Fruit fly (Drosophila melanogaster): Measurements from ENCODE around the gene CG33920.

Gene CG33920

DNA sequence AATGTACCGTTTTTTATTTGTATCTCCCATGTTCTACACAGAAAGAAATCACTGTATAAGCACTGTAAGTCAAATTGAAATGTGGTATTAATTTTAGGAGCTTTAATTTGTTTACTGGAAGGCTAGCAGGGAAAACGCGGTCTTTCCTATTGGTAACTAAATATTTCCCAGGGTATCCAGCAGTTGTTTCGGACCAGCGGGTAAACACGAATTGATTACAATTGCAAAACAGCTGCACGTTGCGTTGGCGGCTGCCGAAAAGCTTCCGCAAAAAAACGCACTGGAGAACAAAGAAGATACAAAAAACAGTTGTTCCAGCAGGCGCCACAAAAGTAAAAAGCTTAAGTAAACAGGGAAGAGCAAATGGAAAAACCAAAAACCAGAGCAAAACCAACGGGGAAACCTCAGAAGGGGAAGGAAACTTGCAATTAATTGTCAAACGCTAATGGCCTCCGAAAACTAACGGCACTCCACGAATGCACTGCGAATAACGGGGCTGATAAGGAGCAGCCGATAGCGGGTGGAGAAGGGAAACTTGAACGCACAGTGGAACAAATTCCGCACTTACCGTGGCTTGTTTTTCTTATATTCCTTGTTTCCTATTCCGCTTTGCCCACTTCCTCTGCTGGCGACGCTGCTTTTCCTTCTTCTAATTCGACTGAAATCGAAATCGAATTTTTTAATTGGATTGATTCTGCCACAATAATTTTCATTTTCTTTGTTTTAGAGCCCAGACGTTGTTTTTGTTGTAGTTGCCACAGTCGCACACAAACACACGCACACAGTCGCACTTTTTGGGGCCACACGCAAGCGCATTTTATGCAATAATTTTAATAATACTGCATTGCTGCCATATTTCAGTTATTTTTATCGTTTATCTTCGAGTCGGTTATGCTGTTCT is 15.2 kb upstream of the CG33920 start (continued):
- TF ChIP-seq tin (GFP tag; optimal IDR thresholded peaks at IDR 0.05), result peak; percentile 26
- TF ChIP-seq lab (GFP tag; optimal IDR thresholded peaks at IDR 0.05), result peak; percentile 42
- peak; percentile 16 for TF ChIP-seq jing (GFP tag; optimal IDR thresholded peaks at IDR 0.05)
- no peak for TF ChIP-seq D (optimal IDR thresholded peaks at IDR 0.05)
- no peak for TF ChIP-seq D (GFP tag; optimal IDR thresholded peaks at IDR 0.05)
- TF ChIP-seq CG2129 (GFP tag; IDR thresholded peaks at IDR 0.05; ENCODE audit: partially characterized antibody), result no peak
- no peak for TF ChIP-seq CG16813 (GFP tag; IDR thresholded peaks at IDR 0.05; ENCODE audit: partially characterized antibody)
- peak; percentile 64 for TF ChIP-seq unpg (GFP tag; optimal IDR thresholded peaks at IDR 0.05)
- TF ChIP-seq CG42726 (GFP tag; IDR thresholded peaks at IDR 0.05; ENCODE audit: partially characterized antibody), result no peak
- TF ChIP-seq NK7.1 (GFP tag; optimal IDR thresholded peaks at IDR 0.05), result no peak
- no peak for TF ChIP-seq Asciz (GFP tag; optimal IDR thresholded peaks at IDR 0.05)
- TF ChIP-seq CG15514 (GFP tag; optimal IDR thresholded peaks at IDR 0.05), result peak; percentile 10
- TF ChIP-seq CG2199 (GFP tag; IDR thresholded peaks at IDR 0.05), result no peak
- TF ChIP-seq CG14441 (GFP tag; IDR thresholded peaks at IDR 0.05), result peak; percentile 37; the same call in 1 of the 2 replicates
- no peak for TF ChIP-seq vnd (GFP tag; IDR thresholded peaks at IDR 0.05; ENCODE audit: partially characterized antibody)
- TF ChIP-seq CG7556 (GFP tag; optimal IDR thresholded peaks at IDR 0.05), result peak; percentile 9
- no peak for TF ChIP-seq CG13624 (GFP tag; optimal IDR thresholded peaks at IDR 0.05)
- peak; percentile 36 for TF ChIP-seq eyg (GFP tag; optimal IDR thresholded peaks at IDR 0.05)
- no peak for TF ChIP-seq CG34224 (GFP tag; IDR thresholded peaks at IDR 0.05; ENCODE audit: partially characterized antibody)
- TF ChIP-seq CG14014 (GFP tag; IDR thresholded peaks at IDR 0.05), result peak; percentile 45; the same call in 1 of the 2 replicates
- TF ChIP-seq Ptx1 (GFP tag; IDR thresholded peaks at IDR 0.05), result peak; percentile 49; the same call in 1 of the 2 replicates
- peak; percentile 32 for TF ChIP-seq disco-r (GFP tag; optimal IDR thresholded peaks at IDR 0.05)
- TF ChIP-seq CG17328 (GFP tag; IDR thresholded peaks at IDR 0.05), result peak; percentile 49
- TF ChIP-seq gro (GFP tag; optimal IDR thresholded peaks at IDR 0.05), result no peak
- no peak for TF ChIP-seq sna (GFP tag; IDR thresholded peaks at IDR 0.05; ENCODE audit: partially characterized antibody)
- no peak for TF ChIP-seq pros (GFP tag; optimal IDR thresholded peaks at IDR 0.05)
- peak; percentile 21 for TF ChIP-seq fd96Cb (tag; optimal IDR thresholded peaks at IDR 0.05)
- TF ChIP-seq crol (GFP tag; IDR thresholded peaks at IDR 0.05), result peak; percentile 61
- 0 out of 2 replicates have a peak, but pooled peaks have one; percentile 43 for TF ChIP-seq Atf6 (GFP tag; IDR thresholded peaks at IDR 0.05)
- no peak for TF ChIP-seq Neu2 (GFP tag; optimal IDR thresholded peaks at IDR 0.05; ENCODE audit: borderline replicate concordance)
- no peak for TF ChIP-seq slou (GFP tag; optimal IDR thresholded peaks at IDR 0.05)
- TF ChIP-seq CG10274 (GFP tag; optimal IDR thresholded peaks at IDR 0.05), result peak; percentile 10
- TF ChIP-seq CG10565 (GFP tag; optimal IDR thresholded peaks at IDR 0.05), result no peak
- no peak for TF ChIP-seq Hr3 (GFP tag; optimal IDR thresholded peaks at IDR 0.05)
- TF ChIP-seq Dad (GFP tag; optimal IDR thresholded peaks at IDR 0.05), result no peak
- peak; percentile 53 for TF ChIP-seq sisA (GFP tag; IDR thresholded peaks at IDR 0.05)
- TF ChIP-seq dmrt11E (tag; optimal IDR thresholded peaks at IDR 0.05), result no peak
- no peak for TF ChIP-seq CG12104 (GFP tag; optimal IDR thresholded peaks at IDR 0.05)
- peak; percentile 39 for TF ChIP-seq PHDP (tag; optimal IDR thresholded peaks at IDR 0.05)
- TF ChIP-seq Max (GFP tag; optimal IDR thresholded peaks at IDR 0.05), result no peak
- no peak for TF ChIP-seq NFAT (GFP tag; IDR thresholded peaks at IDR 0.05)
- no peak for TF ChIP-seq Sry-δ (GFP tag; optimal IDR thresholded peaks at IDR 0.05)
- no peak for TF ChIP-seq repo (GFP tag; optimal IDR thresholded peaks at IDR 0.05)
- peak; percentile 57 for TF ChIP-seq CG18599 (GFP tag; optimal IDR thresholded peaks at IDR 0.05)
- TF ChIP-seq CG10209 (GFP tag; optimal IDR thresholded peaks at IDR 0.05), result peak; percentile 17
- peak; percentile 27; the same call in 1 of the 3 replicates for TF ChIP-seq H15 (GFP tag; IDR thresholded peaks at IDR 0.05)
- no peak for TF ChIP-seq CG15011 (GFP tag; optimal IDR thresholded peaks at IDR 0.05)
- TF ChIP-seq Tbp (GFP tag; optimal IDR thresholded peaks at IDR 0.05), result no peak

Measured in whole organism, embryonic.